Worm (Caenorhabditis elegans): ENCODE measurements around the gene cdh-8.

ce11 chrIV:307205-307604 is 32.4 kb upstream of the cdh-8 start, which contains the start of gene swt-1:
- TF ChIP-seq snpc-4 (tag; optimal IDR thresholded peaks at IDR 0.05) (no peak), lir-3 (tag; optimal IDR thresholded peaks at IDR 0.05; ENCODE audit: poor library complexity) (no peak), mab-9 (GFP tag; IDR thresholded peaks at IDR 0.05) (no peak), lin-35 (GFP tag; optimal IDR thresholded peaks at IDR 0.05) (no peak), lsy-2 (tag; optimal IDR thresholded peaks at IDR 0.05) (no peak), lin-13 (GFP tag; optimal IDR thresholded peaks at IDR 0.05) (no peak)
